Worm (Caenorhabditis elegans) whole organism, L4 larva: ENCODE results near the gene zim-1.
A peak's percentile ranks its signal among the peaks of the same experiment; 100 is the strongest.

Source experiments
- D1046.2 ChIP-seq: fragments of 200-800 bp; sonication (Bioruptor generic); IDR thresholded peaks from 2 replicates; pipeline ENCODE4 v1.3.6; 2022; ENCODE audit warnings: missing genetic modification characterization, missing compliant biosample characterization
- F26F4.8 ChIP-seq: fragments of 200-800 bp; sonication (Bioruptor generic); conservative IDR thresholded peaks from 2 replicates; pipeline ENCODE4 v1.3.6; 2022; ENCODE audit warnings: missing genetic modification characterization, missing compliant biosample characterization
- F37D6.2 ChIP-seq: sonication (generic microtip); optimal IDR thresholded peaks from 2 replicates; lab custom pipeline; 2016; ENCODE audit warnings: mild to moderate bottlenecking, missing genetic modification characterization, missing compliant biosample characterization
- F49E8.2 ChIP-seq: sonication (generic microtip); optimal IDR thresholded peaks from 2 replicates; lab custom pipeline; 2016; ENCODE audit warnings: missing compliant biosample characterization, mild to moderate bottlenecking, missing genetic modification characterization, borderline replicate concordance
- R02D3.7 ChIP-seq: fragments of 150-350 bp; sonication (generic microtip); optimal IDR thresholded peaks from 3 replicates; lab custom pipeline; 2014; ENCODE audit warnings: missing biosample characterization, missing genetic modification characterization
- T20F7.1 ChIP-seq: fragments of 200-800 bp; sonication (Bioruptor generic); optimal IDR thresholded peaks from 2 replicates; lab custom pipeline; 2018; ENCODE audit warnings: mild to moderate bottlenecking, missing genetic modification characterization, missing compliant biosample characterization
- T26A8.4 ChIP-seq: fragments of 200-800 bp; sonication (Bioruptor generic); IDR thresholded peaks from 2 replicates; pipeline ENCODE4 v1.3.6; 2022; ENCODE audit warnings: missing genetic modification characterization, missing compliant biosample characterization
- Y48G9A.11 ChIP-seq: fragments of 200-800 bp; sonication (Bioruptor generic); IDR thresholded peaks from 2 replicates; pipeline ENCODE4 v1.3.6; 2022; ENCODE audit warnings: missing genetic modification reagents, missing genetic modification characterization, missing compliant biosample characterization
- Y5F2A.4 ChIP-seq: fragments of 200-800 bp; sonication (Bioruptor generic); optimal IDR thresholded peaks from 2 replicates; lab custom pipeline; 2018; ENCODE audit warnings: mild to moderate bottlenecking, missing genetic modification characterization, missing compliant biosample characterization
- Y75B8A.6 ChIP-seq: fragments of 200-800 bp; sonication (Bioruptor generic); IDR thresholded peaks from 2 replicates; pipeline ENCODE4 v1.3.6; 2022; ENCODE audit warnings: missing genetic modification reagents, missing genetic modification characterization, missing compliant biosample characterization
- aha-1 ChIP-seq: fragments of 150-350 bp; peaks from one replicate; lab custom pipeline; 2014; ENCODE audit warnings: missing biosample characterization, missing genetic modification characterization
- ama-1 ChIP-seq: fragments of 150-350 bp; optimal IDR thresholded peaks from 2 replicates; lab custom pipeline; 2014; ENCODE audit warnings: inconsistent platforms, mixed read lengths
- ceh-44 ChIP-seq: fragments of 200-800 bp; sonication (Bioruptor generic); IDR thresholded peaks from 2 replicates; pipeline ENCODE4 v1.3.6; 2022; ENCODE audit warnings: missing genetic modification reagents, missing genetic modification characterization, missing compliant biosample characterization
- ceh-82 ChIP-seq: sonication (generic microtip); optimal IDR thresholded peaks from 2 replicates; lab custom pipeline; 2017; ENCODE audit warnings: missing biosample characterization, missing genetic modification characterization
- daf-16 ChIP-seq, 3 experiments: sonication (generic microtip); optimal IDR thresholded peaks; 2 replicates each; lab custom pipeline; 2016 to 2017; ENCODE audit warnings: missing genetic modification characterization in 3 of 3, missing genetic modification reagents in 3 of 3, mild to moderate bottlenecking in 2 of 3, missing compliant biosample characterization in 2 of 3, missing biosample characterization in 1 of 3, moderate library complexity in 1 of 3
- daf-19 ChIP-seq: fragments of 200-800 bp; sonication (Bioruptor generic); conservative IDR thresholded peaks from 2 replicates; pipeline ENCODE4 v1.3.6; 2022; ENCODE audit warnings: missing genetic modification characterization, missing compliant biosample characterization
- egl-43 ChIP-seq: fragments of 200-800 bp; sonication (Bioruptor generic); IDR thresholded peaks from 2 replicates; pipeline ENCODE4 v1.3.6; 2022; ENCODE audit warnings: missing genetic modification reagents, missing genetic modification characterization, missing compliant biosample characterization
- hif-1 ChIP-seq, 2 experiments: sonication (generic microtip); optimal IDR thresholded peaks; 2 replicates each; lab custom pipeline; 2016 to 2017; ENCODE audit warnings: missing compliant biosample characterization in 2 of 2, missing genetic modification characterization in 2 of 2, missing genetic modification reagents in 2 of 2, missing genotype in 2 of 2, mild to moderate bottlenecking in 1 of 2
- hlh-11 ChIP-seq: fragments of 200-800 bp; sonication (Bioruptor generic); optimal IDR thresholded peaks from 2 replicates; lab custom pipeline; 2018; ENCODE audit warnings: mild to moderate bottlenecking, missing genetic modification characterization, missing compliant biosample characterization
- hlh-30 ChIP-seq: sonication (generic microtip); optimal IDR thresholded peaks from 2 replicates; lab custom pipeline; 2017; ENCODE audit warnings: antibody characterized with exemption, mild to moderate bottlenecking, missing genetic modification characterization, missing compliant biosample characterization; ENCODE audit not compliant: insufficient read depth
- hmg-1.1 ChIP-seq: fragments of 200-800 bp; sonication (Bioruptor generic); IDR thresholded peaks from 2 replicates; pipeline ENCODE4 v1.3.6; 2022; ENCODE audit warnings: missing genetic modification reagents, missing genetic modification characterization, missing compliant biosample characterization
- jun-1 ChIP-seq: fragments of 150-350 bp; optimal IDR thresholded peaks from 2 replicates; lab custom pipeline; 2014; ENCODE audit warnings: missing biosample characterization, missing genetic modification reagents, missing genetic modification characterization
- lin-1 ChIP-seq: fragments of 200-800 bp; sonication (Bioruptor generic); IDR thresholded peaks from 2 replicates; pipeline ENCODE4 v1.3.6; 2022; ENCODE audit warnings: missing genetic modification reagents, missing genetic modification characterization, missing compliant biosample characterization
- lin-15B ChIP-seq: fragments of 150-350 bp; sonication (generic microtip); optimal IDR thresholded peaks from 3 replicates; lab custom pipeline; 2014; ENCODE audit warnings: missing biosample characterization, missing genetic modification characterization
- lin-29 ChIP-seq: fragments of 200-800 bp; sonication (Bioruptor generic); IDR thresholded peaks from 2 replicates; pipeline ENCODE4 v1.3.6; 2022; ENCODE audit warnings: missing genetic modification reagents, missing genetic modification characterization, missing compliant biosample characterization
- lin-38 ChIP-seq: fragments of 200-800 bp; sonication (Bioruptor generic); IDR thresholded peaks from 2 replicates; pipeline ENCODE4 v1.3.6; 2022; ENCODE audit warnings: missing genetic modification reagents, missing genetic modification characterization, missing compliant biosample characterization
- lir-3 ChIP-seq: sonication (generic microtip); optimal IDR thresholded peaks from 2 replicates; lab custom pipeline; 2016; ENCODE audit warnings: mild to moderate bottlenecking, missing genetic modification characterization, missing compliant biosample characterization
- lsy-2 ChIP-seq, 2 experiments: fragments of 150-350 bp in 1 of 2; sonication (generic microtip) in 1 of 2; optimal IDR thresholded peaks; 2 replicates each; lab custom pipeline; 2014 to 2017; ENCODE audit warnings: missing biosample characterization in 2 of 2, missing genetic modification characterization in 2 of 2
- mdl-1 ChIP-seq, 2 experiments: fragments of 150-350 bp in 1 of 2; sonication (generic microtip) in 1 of 2; optimal IDR thresholded peaks; 2 replicates each; lab custom pipeline; 2014 to 2017; ENCODE audit warnings: missing biosample characterization in 2 of 2, missing genetic modification characterization in 2 of 2
- mes-2 ChIP-seq: sonication (generic microtip); optimal IDR thresholded peaks from 2 replicates; lab custom pipeline; 2016; ENCODE audit warnings: missing genotype, mild to moderate bottlenecking, missing genetic modification characterization, missing compliant biosample characterization; ENCODE audit not compliant: poor library complexity, severe bottlenecking
- mxl-2 ChIP-seq: fragments of 200-800 bp; sonication (Bioruptor generic); conservative IDR thresholded peaks from 2 replicates; pipeline ENCODE4 v1.3.6; 2022; ENCODE audit warnings: missing genetic modification reagents, missing genetic modification characterization, missing compliant biosample characterization
- mxl-3 ChIP-seq: fragments of 200-800 bp; sonication (Bioruptor generic); optimal IDR thresholded peaks from 2 replicates; lab custom pipeline; 2018; ENCODE audit warnings: mild to moderate bottlenecking, missing genetic modification characterization, missing compliant biosample characterization
- nhr-10 ChIP-seq: fragments of 150-350 bp; optimal IDR thresholded peaks from 2 replicates; lab custom pipeline; 2014; ENCODE audit warnings: missing biosample characterization, missing genetic modification characterization
- nhr-11 ChIP-seq: fragments of 150-350 bp; optimal IDR thresholded peaks from 2 replicates; lab custom pipeline; 2014; ENCODE audit warnings: missing biosample characterization, missing genetic modification characterization
- nhr-41 ChIP-seq: fragments of 200-800 bp; sonication (Bioruptor generic); IDR thresholded peaks from 2 replicates; pipeline ENCODE4 v1.3.6; 2022; ENCODE audit warnings: missing genetic modification reagents, missing genetic modification characterization, missing compliant biosample characterization
- nhr-77 ChIP-seq: fragments of 150-350 bp; optimal IDR thresholded peaks from 2 replicates; lab custom pipeline; 2014; ENCODE audit warnings: missing biosample characterization, missing genetic modification characterization
- php-3 ChIP-seq: fragments of 200-800 bp; sonication (Bioruptor generic); IDR thresholded peaks from 2 replicates; pipeline ENCODE4 v1.3.6; 2022; ENCODE audit warnings: missing genetic modification reagents, missing genetic modification characterization, missing compliant biosample characterization
- pqm-1 ChIP-seq: sonication (generic microtip); optimal IDR thresholded peaks from 2 replicates; lab custom pipeline; 2017; ENCODE audit warnings: missing biosample characterization, missing genetic modification characterization
- saeg-2 ChIP-seq: fragments of 200-800 bp; sonication (Bioruptor generic); IDR thresholded peaks from 2 replicates; pipeline ENCODE4 v1.3.6; 2022; ENCODE audit warnings: missing genetic modification reagents, missing genetic modification characterization, missing compliant biosample characterization
- set-16 ChIP-seq: fragments of 200-800 bp; sonication (Bioruptor generic); IDR thresholded peaks from 2 replicates; pipeline ENCODE4 v1.3.6; 2022; ENCODE audit warnings: missing genetic modification reagents, missing genetic modification characterization, missing compliant biosample characterization
- skn-1 ChIP-seq: fragments of 150-350 bp; optimal IDR thresholded peaks from 2 replicates; lab custom pipeline; 2014; ENCODE audit warnings: missing biosample characterization, missing genetic modification characterization
- snpc-1.2 ChIP-seq: fragments of 200-800 bp; sonication (Bioruptor generic); IDR thresholded peaks from 2 replicates; pipeline ENCODE4 v1.3.6; 2022; ENCODE audit warnings: missing genetic modification reagents, missing genetic modification characterization, missing compliant biosample characterization
- spr-3 ChIP-seq: fragments of 200-800 bp; sonication (Bioruptor generic); optimal IDR thresholded peaks from 2 replicates; lab custom pipeline; 2018; ENCODE audit warnings: mild to moderate bottlenecking, missing genetic modification characterization, missing compliant biosample characterization
- unc-130 ChIP-seq: sonication (generic microtip); optimal IDR thresholded peaks from 2 replicates; lab custom pipeline; 2016; ENCODE audit warnings: missing genetic modification reagents, missing genetic modification characterization, missing compliant biosample characterization
- unc-39 ChIP-seq: sonication (generic microtip); optimal IDR thresholded peaks from 2 replicates; lab custom pipeline; 2017; ENCODE audit warnings: missing biosample characterization, missing genetic modification characterization
- vab-7 ChIP-seq: fragments of 200-800 bp; sonication (Bioruptor generic); IDR thresholded peaks from 2 replicates; pipeline ENCODE4 v1.3.6; 2022; ENCODE audit warnings: missing genetic modification reagents, missing genetic modification characterization, missing compliant biosample characterization
- ztf-7 ChIP-seq: fragments of 150-350 bp; optimal IDR thresholded peaks from 2 replicates; lab custom pipeline; 2014; ENCODE audit warnings: missing biosample characterization, missing genetic modification characterization

The zim-1 gene

DNA sequence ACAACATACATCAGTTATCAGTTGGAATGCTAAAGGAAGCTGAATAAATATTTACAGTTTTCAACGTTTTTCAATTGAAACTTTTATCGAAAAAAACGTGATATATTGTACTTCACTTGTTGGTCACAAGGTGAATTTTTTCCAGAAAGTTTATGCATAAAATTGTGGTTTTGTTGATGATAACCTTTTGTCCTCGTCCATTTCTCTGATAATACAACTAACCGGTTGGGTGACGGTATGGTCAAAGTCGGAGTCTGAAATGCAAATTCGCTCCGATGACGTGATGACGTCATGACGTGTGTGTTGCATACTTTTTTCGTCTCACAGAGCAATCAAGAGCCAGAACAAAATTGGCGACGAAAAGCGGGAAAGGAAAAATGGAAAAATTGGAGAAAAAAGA lies 35.5 kb upstream of the zim-1 start (continued):
- TF ChIP-seq saeg-2 (GFP tag; lab: Robert Waterston, UW) = no peak
- no peak for TF ChIP-seq nhr-10
- TF ChIP-seq hif-1 (tag; optimal IDR thresholded peaks at IDR 0.05; lab: Kevin White, UChicago) = peak in 1 of 2 experiments; percentile 80
- no peak for TF ChIP-seq Y75B8A.6 (GFP tag; lab: Robert Waterston, UW)
- TF ChIP-seq lin-1 = no peak
- TF ChIP-seq egl-43 = no peak
- TF ChIP-seq unc-39 = no peak
- peak; percentile 89 for TF ChIP-seq hlh-11 (tag; lab: Kevin White, UChicago)
- no peak for TF ChIP-seq F49E8.2 (tag; lab: Kevin White, UChicago)
- peak; percentile 43 for TF ChIP-seq nhr-77 (tag; lab: Kevin White, UChicago)
- peak in 1 of 2 experiments; percentile 19 for TF ChIP-seq daf-16 (GFP tag; optimal IDR thresholded peaks at IDR 0.05; lab: Kevin White, UChicago)
- TF ChIP-seq daf-16 (tag; optimal IDR thresholded peaks at IDR 0.05; lab: Kevin White, UChicago) = peak; percentile 98
- TF ChIP-seq lin-15B = no peak
- TF ChIP-seq F37D6.2 (tag; lab: Kevin White, UChicago) = no peak
- no peak for TF ChIP-seq vab-7 (GFP tag; lab: Robert Waterston, UW)
- peak; percentile 59; the same call in 1 of the 2 replicates for TF ChIP-seq php-3 (GFP tag; lab: Robert Waterston, UW)
- TF ChIP-seq F26F4.8 (GFP tag; lab: Robert Waterston, UW) = no peak
- no peak for TF ChIP-seq spr-3 (GFP tag; lab: Kevin White, UChicago)
- peak; percentile 8 for TF ChIP-seq mes-2 (tag; lab: Kevin White, UChicago)
- peak; percentile 18 for TF ChIP-seq T20F7.1
- TF ChIP-seq jun-1 (tag; lab: Kevin White, UChicago) = no peak
- TF ChIP-seq lir-3 (tag; lab: Kevin White, UChicago) = no peak
- no peak for TF ChIP-seq nhr-11 (tag; lab: Kevin White, UChicago)
- TF ChIP-seq T26A8.4 (GFP tag; lab: Robert Waterston, UW) = peak; percentile 18; the same call in 1 of the 2 replicates
- no peak for TF ChIP-seq ztf-7 (tag; lab: Kevin White, UChicago)
- TF ChIP-seq pqm-1 (tag; lab: Kevin White, UChicago) = no peak
- no peak for TF ChIP-seq set-16 (GFP tag; lab: Robert Waterston, UW)
- TF ChIP-seq hmg-1.1 (GFP tag; lab: Robert Waterston, UW) = no peak
- no peak for TF ChIP-seq Y48G9A.11
- no peak for TF ChIP-seq nhr-41 (GFP tag; lab: Robert Waterston, UW)
- TF ChIP-seq lsy-2 (tag; optimal IDR thresholded peaks at IDR 0.05; lab: Kevin White, UChicago) = no peak

DNA sequence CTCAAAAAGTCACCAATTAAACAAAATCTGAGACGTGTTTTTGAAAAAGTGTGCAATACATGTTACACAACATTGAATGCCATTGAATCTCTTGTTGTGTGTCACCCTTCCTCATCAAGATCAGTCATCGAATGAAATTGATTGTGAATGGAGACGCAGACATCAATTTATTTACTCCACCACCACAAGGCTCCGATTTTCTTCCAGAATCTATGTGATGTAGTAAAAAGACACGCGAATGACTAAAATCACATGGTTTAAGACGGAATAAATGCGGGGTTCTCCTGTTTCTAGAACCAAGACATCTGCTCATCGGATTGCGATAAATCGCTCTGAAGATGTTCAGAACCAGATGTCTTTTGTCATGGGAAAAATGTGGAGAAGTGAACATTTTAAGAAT lies 34.1 kb upstream of the zim-1 start:
- no peak for TF ChIP-seq Y48G9A.11
- TF ChIP-seq hlh-30 = peak; percentile 80
- peak; percentile 79 for TF ChIP-seq aha-1
- TF ChIP-seq hlh-11 (tag; lab: Kevin White, UChicago) = peak; percentile 0
- TF ChIP-seq daf-16 (GFP tag; optimal IDR thresholded peaks at IDR 0.05; lab: Kevin White, UChicago) = peak in 1 of 2 experiments; percentile 59
- TF ChIP-seq daf-16 (tag; optimal IDR thresholded peaks at IDR 0.05; lab: Kevin White, UChicago) = peak; percentile 20
- TF ChIP-seq nhr-41 (GFP tag; lab: Robert Waterston, UW) = no peak
- TF ChIP-seq nhr-11 (tag; lab: Kevin White, UChicago) = peak; percentile 66
- no peak for TF ChIP-seq snpc-1.2 (GFP tag; lab: Robert Waterston, UW)
- no peak for TF ChIP-seq ama-1 (lab: Kevin White, UChicago)
- TF ChIP-seq hif-1 (tag; optimal IDR thresholded peaks at IDR 0.05; lab: Kevin White, UChicago) = no peak
- TF ChIP-seq skn-1 (tag; lab: Kevin White, UChicago) = no peak
- TF ChIP-seq lsy-2 (tag; optimal IDR thresholded peaks at IDR 0.05; lab: Kevin White, UChicago) = peak in 1 of 2 experiments; percentile 6
- TF ChIP-seq R02D3.7 (tag; lab: Kevin White, UChicago) = no peak

- TF ChIP-seq unc-130 (GFP tag; lab: Kevin White, UChicago) (no peak), D1046.2 (GFP tag; lab: Robert Waterston, UW) (no peak), aha-1 (no peak), daf-19 (GFP tag; lab: Robert Waterston, UW) (no peak), mdl-1 (tag; optimal IDR thresholded peaks at IDR 0.05; lab: Kevin White, UChicago) (no peak), lin-38 (GFP tag; lab: Robert Waterston, UW) (no peak), ceh-44 (no peak), ceh-82 (tag; lab: Kevin White, UChicago) (no peak), T26A8.4 (GFP tag; lab: Robert Waterston, UW) (no peak), Y5F2A.4 (GFP tag; lab: Kevin White, UChicago) (no peak), mxl-3 (no peak), hlh-11 (tag; lab: Kevin White, UChicago) (peak; percentile 54), lin-29 (GFP tag; lab: Robert Waterston, UW) (no peak), hlh-30 (peak; percentile 60), mxl-2 (GFP tag; lab: Robert Waterston, UW) (no peak), lsy-2 (tag; optimal IDR thresholded peaks at IDR 0.05; lab: Kevin White, UChicago) (no peak)
Observed at ce11 chrIV:10513266-10513665, 33.6 kb upstream of the zim-1 start.
